Worm (Caenorhabditis elegans) whole organism, midembryonic: ENCODE results near the gene F21D9.11.

Experiments used
- T22C8.4 ChIP-seq: fragments of 200-800 bp; sonication (Bioruptor generic); IDR thresholded peaks from 2 replicates; pipeline ENCODE4 v1.3.6; 2022; ENCODE audit warnings: missing genetic modification characterization, missing compliant biosample characterization
- cog-1 ChIP-seq: sonication (generic microtip); optimal IDR thresholded peaks from 2 replicates; lab custom pipeline; 2016; ENCODE audit warnings: missing genetic modification characterization, missing compliant biosample characterization
- tab-1 ChIP-seq: fragments of 200-800 bp; sonication (Bioruptor generic); IDR thresholded peaks from 2 replicates; pipeline ENCODE4 v1.3.6; 2022; ENCODE audit warnings: missing genetic modification characterization, missing compliant biosample characterization
- ztf-29 ChIP-seq: fragments of 200-800 bp; sonication (Bioruptor generic); IDR thresholded peaks from 2 replicates; pipeline ENCODE4 v1.3.6; 2022; ENCODE audit warnings: missing genetic modification reagents, missing genetic modification characterization, missing compliant biosample characterization

DNA sequence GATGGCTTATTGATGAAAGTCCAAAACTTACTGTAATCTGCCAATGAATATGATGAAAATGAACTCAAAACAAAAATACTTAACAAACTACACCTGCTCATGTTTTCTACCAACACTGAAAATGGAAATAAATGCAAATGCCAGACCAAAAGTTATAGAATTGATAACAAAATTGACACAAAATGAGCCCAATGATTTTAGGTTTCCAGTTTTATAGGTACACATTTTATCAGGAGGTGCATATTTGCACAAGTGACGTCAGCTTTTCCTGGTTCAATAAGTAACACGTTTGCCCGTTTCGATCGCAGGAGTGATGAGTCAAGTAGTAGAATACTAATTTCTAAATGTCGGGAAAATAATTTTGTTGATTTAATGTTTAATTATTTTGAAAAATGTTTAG is 44.8 kb downstream of the F21D9.11 start, which contains the start of gene F55C9.6:
- TF ChIP-seq tab-1 (GFP tag; lab: Robert Waterston, UW) (no peak), T22C8.4 (GFP tag; lab: Robert Waterston, UW) (no peak), cog-1 (tag; lab: Kevin White, UChicago) (no peak), ztf-29 (GFP tag; lab: Robert Waterston, UW) (no peak)
